Fruit fly (Drosophila melanogaster) whole organism, embryonic: ENCODE data around the gene CG43800.
A peak's percentile ranks its signal among the peaks of the same experiment; 100 is the strongest.

Experiments
- Atf6 ChIP-seq: fragments of 200-800 bp; sonication (Bioruptor generic); IDR thresholded peaks from 2 replicates; pipeline ENCODE4 v1.3.6; 2022; ENCODE audit warnings: missing biosample characterization, missing genetic modification characterization
- B-H2 ChIP-seq: fragments of 200-800 bp; sonication (Bioruptor generic); optimal IDR thresholded peaks from 2 replicates; lab custom pipeline; 2018; ENCODE audit warnings: missing biosample characterization, mild to moderate bottlenecking, missing genetic modification characterization
- BtbVII ChIP-seq: fragments of 200-800 bp; sonication (Bioruptor generic); optimal IDR thresholded peaks from 3 replicates; lab custom pipeline; 2017; ENCODE audit warnings: missing biosample characterization, mild to moderate bottlenecking, missing genetic modification characterization
- CG10321 ChIP-seq: fragments of 200-800 bp; sonication (Bioruptor generic); IDR thresholded peaks from 2 replicates; pipeline ENCODE4 v1.3.6; 2022; ENCODE audit warnings: missing biosample characterization, missing genetic modification characterization
- CG10431 ChIP-seq: fragments of 200-800 bp; sonication (Bioruptor generic); optimal IDR thresholded peaks from 3 replicates; lab custom pipeline; 2018; ENCODE audit warnings: missing biosample characterization, mild to moderate bottlenecking, missing genetic modification characterization
- CG10654 ChIP-seq: fragments of 200-800 bp; sonication (Bioruptor generic); optimal IDR thresholded peaks from 2 replicates; lab custom pipeline; 2016; ENCODE audit warnings: missing biosample characterization, missing genetic modification characterization
- CG10979 ChIP-seq: fragments of 200-800 bp; sonication (Bioruptor generic); optimal IDR thresholded peaks from 2 replicates; lab custom pipeline; 2018; ENCODE audit warnings: missing biosample characterization, mild to moderate bottlenecking, missing genetic modification characterization, moderate library complexity
- CG12071 ChIP-seq: fragments of 200-800 bp; sonication (Bioruptor generic); optimal IDR thresholded peaks from 3 replicates; lab custom pipeline; 2018; ENCODE audit warnings: missing biosample characterization, mild to moderate bottlenecking, missing genetic modification characterization
- CG12104 ChIP-seq: fragments of 200-800 bp; sonication (Bioruptor generic); optimal IDR thresholded peaks from 3 replicates; lab custom pipeline; 2016; ENCODE audit warnings: missing biosample characterization, missing genetic modification characterization
- CG13775 ChIP-seq: fragments of 200-800 bp; sonication (Bioruptor generic); optimal IDR thresholded peaks from 3 replicates; lab custom pipeline; 2017; ENCODE audit warnings: missing biosample characterization, mild to moderate bottlenecking, missing genetic modification characterization
- CG17186 ChIP-seq: fragments of 200-800 bp; sonication (Bioruptor generic); optimal IDR thresholded peaks from 3 replicates; lab custom pipeline; 2017; ENCODE audit warnings: missing biosample characterization, missing genetic modification reagents, missing genetic modification characterization
- CG17359 ChIP-seq: fragments of 200-800 bp; sonication (Bioruptor generic); optimal IDR thresholded peaks from 3 replicates; lab custom pipeline; 2018; ENCODE audit warnings: missing biosample characterization, mild to moderate bottlenecking, missing genetic modification characterization, moderate library complexity
- CG1832 ChIP-seq: fragments of 200-800 bp; sonication (Bioruptor generic); optimal IDR thresholded peaks from 2 replicates; lab custom pipeline; 2017; ENCODE audit warnings: missing biosample characterization, mild to moderate bottlenecking, missing genetic modification characterization, inconsistent platforms
- CG2712 ChIP-seq: fragments of 200-800 bp; optimal IDR thresholded peaks from 3 replicates; lab custom pipeline; 2019; ENCODE audit warnings: missing biosample characterization, mild to moderate bottlenecking, missing genetic modification characterization, moderate library complexity
- CG30431 ChIP-seq: fragments of 200-800 bp; sonication (Bioruptor generic); optimal IDR thresholded peaks from 2 replicates; lab custom pipeline; 2017; ENCODE audit warnings: missing biosample characterization, missing genetic modification characterization
- CG31388 ChIP-seq: fragments of 200-800 bp; sonication (Bioruptor generic); optimal IDR thresholded peaks from 2 replicates; lab custom pipeline; 2016; ENCODE audit warnings: missing biosample characterization, missing genetic modification characterization
- CG3726 ChIP-seq: fragments of 200-800 bp; sonication (Bioruptor generic); IDR thresholded peaks from 3 replicates; pipeline ENCODE4, ENCODE4 v1.3.6; 2022; ENCODE audit warnings: missing biosample characterization, missing genetic modification characterization
- CG3838 ChIP-seq: fragments of 200-800 bp; sonication (Bioruptor generic); optimal IDR thresholded peaks from 3 replicates; lab custom pipeline; 2016; ENCODE audit warnings: missing biosample characterization, missing genetic modification characterization
- CG3995 ChIP-seq: fragments of 200-800 bp; sonication (Bioruptor generic); optimal IDR thresholded peaks from 3 replicates; lab custom pipeline; 2016; ENCODE audit warnings: missing biosample characterization, missing genetic modification characterization
- CG4328 ChIP-seq: fragments of 200-800 bp; sonication (Bioruptor generic); optimal IDR thresholded peaks from 3 replicates; lab custom pipeline; 2017; ENCODE audit warnings: missing biosample characterization, missing genetic modification reagents, missing genetic modification characterization
- CG4424 ChIP-seq: fragments of 200-800 bp; sonication (Bioruptor generic); optimal IDR thresholded peaks from 3 replicates; lab custom pipeline; 2016; ENCODE audit warnings: missing biosample characterization, missing genetic modification characterization
- CG6813 ChIP-seq: fragments of 200-800 bp; sonication (Bioruptor generic); optimal IDR thresholded peaks from 2 replicates; lab custom pipeline; 2017; ENCODE audit warnings: missing biosample characterization, missing genetic modification characterization, mild to moderate bottlenecking, moderate library complexity, missing genetic modification reagents
- CG6854 ChIP-seq: fragments of 200-800 bp; sonication (Bioruptor generic); optimal IDR thresholded peaks from 3 replicates; lab custom pipeline; 2017; ENCODE audit warnings: missing biosample characterization, mild to moderate bottlenecking, missing genetic modification characterization
- CG8388 ChIP-seq: fragments of 200-800 bp; sonication (Bioruptor generic); optimal IDR thresholded peaks from 2 replicates; lab custom pipeline; 2019; ENCODE audit warnings: missing biosample characterization, mild to moderate bottlenecking, missing genetic modification characterization, moderate library complexity
- CG8765 ChIP-seq: fragments of 200-800 bp; sonication (Bioruptor generic); IDR thresholded peaks from 2 replicates; pipeline ENCODE4 v1.3.6; 2022; ENCODE audit warnings: missing biosample characterization, missing genetic modification characterization
- CG9876 ChIP-seq: fragments of 200-800 bp; sonication (Bioruptor generic); optimal IDR thresholded peaks from 2 replicates; lab custom pipeline; 2016; ENCODE audit warnings: missing biosample characterization, missing genetic modification characterization
- E2f2 ChIP-seq: fragments of 200-800 bp; sonication (Bioruptor generic); IDR thresholded peaks from 2 replicates; pipeline ENCODE4 v1.3.6; 2022; ENCODE audit warnings: missing biosample characterization, missing genetic modification characterization
- ERR ChIP-seq: fragments of 200-800 bp; sonication (Bioruptor generic); optimal IDR thresholded peaks from 2 replicates; lab custom pipeline; 2016; ENCODE audit warnings: missing biosample characterization, missing genetic modification characterization
- Fer1 ChIP-seq: fragments of 200-800 bp; sonication (Bioruptor generic); optimal IDR thresholded peaks from 2 replicates; lab custom pipeline; 2017; ENCODE audit warnings: missing biosample characterization, mild to moderate bottlenecking, missing genetic modification characterization
- GATAe ChIP-seq: fragments of 200-800 bp; sonication (Bioruptor generic); conservative IDR thresholded peaks from 2 replicates; pipeline ENCODE4 v1.3.6; 2022; ENCODE audit warnings: missing biosample characterization, missing genetic modification characterization
- Gsc ChIP-seq: fragments of 200-800 bp; sonication (Bioruptor generic); IDR thresholded peaks from 2 replicates; pipeline ENCODE4 v1.3.6; 2022; ENCODE audit warnings: missing biosample characterization, missing genetic modification characterization
- HLH3B ChIP-seq: fragments of 200-800 bp; sonication (Bioruptor generic); IDR thresholded peaks from 2 replicates; pipeline ENCODE4 v1.3.6; 2022; ENCODE audit warnings: missing biosample characterization, missing genetic modification characterization
- Mes4 ChIP-seq: fragments of 200-800 bp; sonication (Bioruptor generic); optimal IDR thresholded peaks from 2 replicates; lab custom pipeline; 2016; ENCODE audit warnings: missing biosample characterization, missing genetic modification characterization
- Myb ChIP-seq: fragments of 200-800 bp; sonication (Bioruptor generic); optimal IDR thresholded peaks from 2 replicates; lab custom pipeline; 2016; ENCODE audit warnings: missing biosample characterization, missing genetic modification characterization
- Rfx ChIP-seq: fragments of 200-800 bp; sonication (Bioruptor generic); IDR thresholded peaks from 2 replicates; pipeline ENCODE4 v1.3.6; 2022; ENCODE audit warnings: missing biosample characterization, missing genetic modification characterization
- Rx ChIP-seq: fragments of 200-800 bp; sonication (Bioruptor generic); IDR thresholded peaks from 2 replicates; pipeline ENCODE4 v1.3.6; 2022; ENCODE audit warnings: missing biosample characterization, missing genetic modification characterization
- cwo ChIP-seq: fragments of 200-800 bp; sonication (Bioruptor generic); optimal IDR thresholded peaks from 3 replicates; lab custom pipeline; 2017; ENCODE audit warnings: missing biosample characterization, missing genetic modification characterization, mild to moderate bottlenecking, moderate library complexity, missing genetic modification reagents
- dimm ChIP-seq: fragments of 200-800 bp; sonication (Bioruptor generic); IDR thresholded peaks from 2 replicates; pipeline ENCODE4 v1.3.6; 2022; ENCODE audit warnings: missing biosample characterization, missing genetic modification characterization
- disco-r ChIP-seq: fragments of 200-800 bp; sonication (Bioruptor generic); optimal IDR thresholded peaks from 2 replicates; lab custom pipeline; 2016; ENCODE audit warnings: missing biosample characterization, missing genetic modification characterization
- ftz-f1 ChIP-seq: fragments of 200-800 bp; sonication (Bioruptor generic); optimal IDR thresholded peaks from 2 replicates; lab custom pipeline; 2016; ENCODE audit warnings: missing biosample characterization, missing genetic modification characterization
- gt ChIP-seq: fragments of 200-800 bp; sonication (Bioruptor generic); IDR thresholded peaks from 2 replicates; pipeline ENCODE4 v1.3.6; 2022; ENCODE audit warnings: missing biosample characterization, missing genetic modification characterization
- hth ChIP-seq: fragments of >200 bp; optimal IDR thresholded peaks from 2 replicates; lab custom pipeline; 2017; ENCODE audit warnings: inconsistent platforms
- kah ChIP-seq: fragments of 200-800 bp; sonication (Bioruptor generic); optimal IDR thresholded peaks from 2 replicates; lab custom pipeline; 2018; ENCODE audit warnings: missing biosample characterization, mild to moderate bottlenecking, missing genetic modification characterization
- maf-S ChIP-seq: fragments of 200-800 bp; sonication (Bioruptor generic); optimal IDR thresholded peaks from 2 replicates; lab custom pipeline; 2016; ENCODE audit warnings: missing biosample characterization, missing genetic modification characterization
- mam ChIP-seq: fragments of 200-800 bp; sonication (Bioruptor generic); optimal IDR thresholded peaks from 3 replicates; lab custom pipeline; 2016; ENCODE audit warnings: missing biosample characterization, missing genetic modification characterization
- nerfin-1 ChIP-seq: fragments of 200-800 bp; sonication (Bioruptor generic); optimal IDR thresholded peaks from 3 replicates; lab custom pipeline; 2019; ENCODE audit warnings: missing biosample characterization, mild to moderate bottlenecking, missing genetic modification characterization, moderate library complexity
- onecut ChIP-seq: fragments of 200-800 bp; sonication (Bioruptor generic); IDR thresholded peaks from 2 replicates; pipeline ENCODE4 v1.3.6; 2022; ENCODE audit warnings: missing biosample characterization, missing genetic modification characterization
- org-1 ChIP-seq: fragments of 200-800 bp; sonication (Bioruptor generic); optimal IDR thresholded peaks from 2 replicates; lab custom pipeline; 2017; ENCODE audit warnings: missing biosample characterization, missing genetic modification characterization
- run ChIP-seq: fragments of 200-800 bp; sonication (Bioruptor generic); optimal IDR thresholded peaks from 3 replicates; lab custom pipeline; 2018; ENCODE audit warnings: missing biosample characterization, mild to moderate bottlenecking, missing genetic modification characterization
- slbo ChIP-seq: fragments of 200-800 bp; sonication (Bioruptor generic); IDR thresholded peaks from 2 replicates; pipeline ENCODE4 v1.3.6; 2022; ENCODE audit warnings: missing biosample characterization, missing genetic modification characterization
- wor ChIP-seq: fragments of 200-800 bp; sonication (Bioruptor generic); IDR thresholded peaks from 2 replicates; pipeline ENCODE4 v1.3.6; 2022; ENCODE audit warnings: missing biosample characterization, missing genetic modification characterization
- zen ChIP-seq: fragments of 200-800 bp; sonication (Bioruptor generic); optimal IDR thresholded peaks from 3 replicates; lab custom pipeline; 2018; ENCODE audit warnings: missing biosample characterization, mild to moderate bottlenecking, missing genetic modification characterization, moderate library complexity

The CG43800 gene

dm6 chr2L:7219650-7220267 is 12.9 kb downstream of the CG43800 start, which contains the start of gene CG13784:
CG13784 (minus strand) TSS chr2L:7220033.
- TF ChIP-seq org-1 (GFP tag; lab: Kevin White, UChicago), result no peak
- TF ChIP-seq run (tag; lab: Kevin White, UChicago), result peak; percentile 13
- TF ChIP-seq CG3726 (GFP tag; lab: Robert Waterston, UW), result no peak
- peak; percentile 55 for TF ChIP-seq CG2712 (tag; lab: Kevin White, UChicago)
- TF ChIP-seq CG8765 (GFP tag; lab: Robert Waterston, UW), result peak; percentile 26; the same call in 1 of the 2 replicates
- TF ChIP-seq Gsc (GFP tag; lab: Robert Waterston, UW), result no peak
- no peak for TF ChIP-seq ftz-f1
- peak; percentile 59 for TF ChIP-seq nerfin-1 (tag; lab: Kevin White, UChicago)
- TF ChIP-seq ERR (GFP tag; lab: Kevin White, UChicago), result no peak
- no peak for TF ChIP-seq maf-S (GFP tag; lab: Kevin White, UChicago)
- TF ChIP-seq CG10654 (GFP tag; lab: Kevin White, UChicago), result no peak
- no peak for TF ChIP-seq CG3838 (GFP tag; lab: Kevin White, UChicago)
- peak; percentile 57 for TF ChIP-seq Atf6 (GFP tag; lab: Robert Waterston, UW)
- TF ChIP-seq Fer1 (GFP tag; lab: Kevin White, UChicago), result peak; percentile 50
- TF ChIP-seq CG13775 (GFP tag; lab: Kevin White, UChicago), result no peak
- no peak for TF ChIP-seq HLH3B (GFP tag; lab: Robert Waterston, UW)
- TF ChIP-seq wor, result no peak
- peak; percentile 69 for TF ChIP-seq zen
- TF ChIP-seq onecut (GFP tag; lab: Robert Waterston, UW), result peak; percentile 11
- TF ChIP-seq CG10979 (tag; lab: Kevin White, UChicago), result peak; percentile 27
- TF ChIP-seq Mes4 (GFP tag; lab: Kevin White, UChicago), result peak; percentile 42
- peak; percentile 61; the same call in 1 of the 2 replicates for TF ChIP-seq Rfx (GFP tag; lab: Robert Waterston, UW)
- no peak for TF ChIP-seq gt (GFP tag; lab: Robert Waterston, UW)
- TF ChIP-seq CG6813 (GFP tag; lab: Kevin White, UChicago), result peak; percentile 56
- TF ChIP-seq CG30431 (GFP tag; lab: Kevin White, UChicago), result no peak
- no peak for TF ChIP-seq CG10321 (GFP tag; lab: Robert Waterston, UW)
- no peak for TF ChIP-seq GATAe (GFP tag; lab: Robert Waterston, UW)
- no peak for TF ChIP-seq CG4328
- TF ChIP-seq cwo (GFP tag; lab: Kevin White, UChicago), result no peak
- no peak for TF ChIP-seq hth
- TF ChIP-seq CG6854 (GFP tag; lab: Kevin White, UChicago), result no peak
- peak; percentile 13 for TF ChIP-seq mam (GFP tag; lab: Kevin White, UChicago)
- TF ChIP-seq E2f2 (GFP tag; lab: Robert Waterston, UW), result peak; percentile 53
- TF ChIP-seq CG3995 (GFP tag; lab: Kevin White, UChicago), result peak; percentile 15
- TF ChIP-seq CG4424 (GFP tag; lab: Kevin White, UChicago), result no peak
- no peak for TF ChIP-seq CG10431 (GFP tag; lab: Kevin White, UChicago)
- no peak for TF ChIP-seq CG12104 (GFP tag; lab: Kevin White, UChicago)
- no peak for TF ChIP-seq CG8388
- no peak for TF ChIP-seq Rx (GFP tag; lab: Robert Waterston, UW)
- TF ChIP-seq CG12071 (GFP tag; lab: Kevin White, UChicago), result peak; percentile 27
- TF ChIP-seq CG1832, result no peak
- peak; percentile 42 for TF ChIP-seq slbo (GFP tag; lab: Robert Waterston, UW)
- TF ChIP-seq disco-r, result no peak
- no peak for TF ChIP-seq dimm (GFP tag; lab: Robert Waterston, UW)
- no peak for TF ChIP-seq CG9876 (GFP tag; lab: Kevin White, UChicago)
- no peak for TF ChIP-seq CG31388 (GFP tag; lab: Kevin White, UChicago)
- TF ChIP-seq kah (GFP tag; lab: Kevin White, UChicago), result no peak
- TF ChIP-seq CG17359, result peak; percentile 14
- TF ChIP-seq B-H2 (GFP tag; lab: Kevin White, UChicago), result peak; percentile 57
- peak; percentile 69 for TF ChIP-seq Myb (GFP tag; lab: Kevin White, UChicago)
- peak; percentile 23 for TF ChIP-seq CG17186
- TF ChIP-seq BtbVII, result peak; percentile 33
